Worm (Caenorhabditis elegans) whole organism, mixed stage, embryonic: Measurements from ENCODE around the gene lig-4.

Source experiments
- cnd-1 ChIP-seq: fragments of 200-800 bp; sonication (Bioruptor generic); optimal IDR thresholded peaks from 2 replicates; lab custom pipeline; 2018; ENCODE audit warnings: mild to moderate bottlenecking, missing genetic modification characterization, missing compliant biosample characterization
- lsy-2 ChIP-seq: fragments of 150-350 bp; optimal IDR thresholded peaks from 2 replicates; lab custom pipeline; 2014; ENCODE audit warnings: missing biosample characterization, missing genetic modification characterization

ce11 chrIII:7565247-7565646, 44.0 kb downstream of the lig-4 start, which contains the start of gene ttr-8:
- TF ChIP-seq lsy-2 (tag; lab: Kevin White, UChicago) (no peak), cnd-1 (tag; lab: Kevin White, UChicago) (no peak)
